Worm (Caenorhabditis elegans): Measurements from ENCODE around the gene T20G5.9.
A peak's percentile ranks its signal among the peaks of the same experiment; 100 is the strongest.

Gene T20G5.9

DNA sequence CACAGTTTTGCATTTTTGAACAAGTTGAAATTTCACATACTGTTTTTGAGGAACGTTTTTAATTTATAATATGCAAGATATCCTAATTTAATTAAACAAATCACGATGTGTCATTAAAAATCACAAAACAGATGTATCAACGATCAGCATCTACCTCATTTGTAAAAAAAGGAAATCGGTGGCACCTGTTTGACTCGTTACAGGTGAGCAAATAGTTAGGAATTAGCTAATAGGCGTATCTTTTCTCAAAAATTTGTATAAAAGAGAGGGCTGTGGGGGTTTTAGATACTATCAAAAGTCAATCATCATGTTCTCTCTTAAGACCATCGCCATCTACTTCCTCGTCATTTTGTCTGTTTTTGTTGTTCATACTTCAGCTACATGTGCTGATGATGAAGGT, 10.6 kb upstream of the T20G5.9 start, which contains the start of gene T20G5.8:
Gene T20G5.8, plus strand, starts transcription at position 301 of the 400 bp plus-strand sequence.
- TF ChIP-seq irx-1 (tag; optimal IDR thresholded peaks at IDR 0.05) (no peak), fkh-4 (tag; optimal IDR thresholded peaks at IDR 0.05; ENCODE audit: borderline replicate concordance) (no peak), elt-3 (tag; optimal IDR thresholded peaks at IDR 0.05) (no peak), skn-1 (tag; optimal IDR thresholded peaks at IDR 0.05) (no peak), snu-23 (GFP tag; optimal IDR thresholded peaks at IDR 0.05) (no peak), fkh-8 (tag; optimal IDR thresholded peaks at IDR 0.05) (no peak), lin-13 (GFP tag; optimal IDR thresholded peaks at IDR 0.05) (no peak), swsn-7 (tag; optimal IDR thresholded peaks at IDR 0.05) (no peak), grh-1 (GFP tag; IDR thresholded peaks at IDR 0.05) (no peak), nhr-47 (tag; optimal IDR thresholded peaks at IDR 0.05) (no peak)

DNA sequence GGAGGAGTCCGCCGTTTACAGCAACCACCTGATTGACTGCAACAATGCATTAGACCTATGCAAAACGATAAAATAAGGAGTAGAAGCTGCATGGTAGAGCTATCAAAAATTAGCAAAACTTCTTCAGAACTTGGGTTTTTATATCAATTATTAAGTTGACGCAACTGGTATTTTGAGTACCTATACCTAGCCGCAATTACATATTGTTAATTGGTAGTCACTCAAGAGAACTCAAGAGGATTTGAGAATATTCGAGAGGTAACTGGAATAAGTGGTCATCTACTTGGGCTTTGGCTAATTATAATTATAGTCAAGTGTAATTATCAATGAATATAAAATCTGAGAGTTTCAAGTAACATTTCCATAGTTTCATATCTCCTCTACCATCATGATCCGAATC, 8.4 kb upstream of the T20G5.9 start, which contains the start of the genes T20G5.13 and T20G5.12:
Gene T20G5.13, minus strand, starts transcription at position 101 of the 400 bp plus-strand sequence.
Gene T20G5.12, plus strand, starts transcription at position 370 of the 400 bp plus-strand sequence.
- TF ChIP-seq isw-1 (GFP tag; IDR thresholded peaks at IDR 0.05) (no peak), fos-1 (tag; optimal IDR thresholded peaks at IDR 0.05) (no peak), egl-13 (tag; optimal IDR thresholded peaks at IDR 0.05) (no peak), vab-15 (tag; optimal IDR thresholded peaks at IDR 0.05) (no peak), nhr-28 (tag; optimal IDR thresholded peaks at IDR 0.05) (no peak), efl-3 (GFP tag; optimal IDR thresholded peaks at IDR 0.05) (no peak), zip-4 (GFP tag; optimal IDR thresholded peaks at IDR 0.05) (no peak), aly-2 (tag; optimal IDR thresholded peaks at IDR 0.05) (no peak), grh-1 (GFP tag; IDR thresholded peaks at IDR 0.05) (no peak)

DNA sequence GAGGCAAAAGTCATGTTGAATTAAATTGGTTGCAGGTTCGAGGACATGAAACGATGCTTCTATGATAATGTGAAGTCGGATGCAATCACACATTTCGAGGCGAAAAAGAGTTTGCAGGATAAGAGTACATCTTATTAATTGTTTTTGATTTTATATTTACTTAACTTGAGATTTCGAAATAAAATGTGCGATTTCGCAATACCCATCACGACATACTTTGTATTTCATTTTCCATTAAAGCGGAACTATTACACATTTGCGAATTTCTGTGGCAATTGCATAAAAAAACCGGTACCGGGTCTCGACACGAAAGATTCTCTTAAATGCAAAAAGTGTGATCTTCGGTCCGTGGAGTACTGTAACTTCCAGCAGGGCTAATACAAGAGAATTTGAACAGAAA, 7.2 kb upstream of the T20G5.9 start:
- no peak for TF ChIP-seq rnt-1 (tag; optimal IDR thresholded peaks at IDR 0.05)
- no peak for TF ChIP-seq hlh-17 (GFP tag; optimal IDR thresholded peaks at IDR 0.05; ENCODE audit: borderline replicate concordance)
- TF ChIP-seq unc-98 (GFP tag; IDR thresholded peaks at IDR 0.05), result no peak
- no peak for TF ChIP-seq lin-39 (tag; optimal IDR thresholded peaks at IDR 0.05)
- no peak for TF ChIP-seq hlh-4 (tag; optimal IDR thresholded peaks at IDR 0.05)
- no peak for TF ChIP-seq efl-1 (optimal IDR thresholded peaks at IDR 0.05)
- peak in 1 of 2 experiments; percentile 6 for TF ChIP-seq efl-1 (GFP tag; optimal IDR thresholded peaks at IDR 0.05 in 1 of 2)
- TF ChIP-seq swsn-7 (tag; optimal IDR thresholded peaks at IDR 0.05), result no peak
- no peak for TF ChIP-seq ceh-63 (GFP tag; optimal IDR thresholded peaks at IDR 0.05)
- no peak for TF ChIP-seq ets-5 (GFP tag; IDR thresholded peaks at IDR 0.05)
- no peak for TF ChIP-seq alr-1 (tag; optimal IDR thresholded peaks at IDR 0.05; ENCODE audit: borderline replicate concordance)
- TF ChIP-seq egl-13 (tag; optimal IDR thresholded peaks at IDR 0.05), result no peak
- TF ChIP-seq mef-2 (tag; optimal IDR thresholded peaks at IDR 0.05), result no peak
- peak; percentile 90 for TF ChIP-seq zip-4 (GFP tag; optimal IDR thresholded peaks at IDR 0.05)
- TF ChIP-seq C04F5.9 (tag; optimal IDR thresholded peaks at IDR 0.05), result no peak
- TF ChIP-seq nhr-76 (tag; optimal IDR thresholded peaks at IDR 0.05), result no peak
- TF ChIP-seq nhr-12 (tag; optimal IDR thresholded peaks at IDR 0.05), result no peak
- no peak for TF ChIP-seq ceh-82 (tag; optimal IDR thresholded peaks at IDR 0.05)
- no peak for TF ChIP-seq elt-2 (tag; optimal IDR thresholded peaks at IDR 0.05)
- TF ChIP-seq mdl-1 (tag; optimal IDR thresholded peaks at IDR 0.05), result no peak
- TF ChIP-seq skn-1 (tag; optimal IDR thresholded peaks at IDR 0.05), result peak; percentile 50
- TF ChIP-seq tlp-1 (tag; optimal IDR thresholded peaks at IDR 0.05), result no peak
- no peak for TF ChIP-seq nhr-47 (tag; optimal IDR thresholded peaks at IDR 0.05)
- no peak for TF ChIP-seq nhr-90 (tag; optimal IDR thresholded peaks at IDR 0.05; ENCODE audit: poor library complexity)
- TF ChIP-seq lsy-2 (tag; optimal IDR thresholded peaks at IDR 0.05), result no peak
- TF ChIP-seq isw-1 (GFP tag; IDR thresholded peaks at IDR 0.05), result no peak

All from whole organism, L1 larva.